Fruit fly (Drosophila melanogaster): Measurements from ENCODE around the gene Serinc.
A peak's percentile ranks its signal among the peaks of the same experiment; 100 is the strongest.

Serinc gene

DNA sequence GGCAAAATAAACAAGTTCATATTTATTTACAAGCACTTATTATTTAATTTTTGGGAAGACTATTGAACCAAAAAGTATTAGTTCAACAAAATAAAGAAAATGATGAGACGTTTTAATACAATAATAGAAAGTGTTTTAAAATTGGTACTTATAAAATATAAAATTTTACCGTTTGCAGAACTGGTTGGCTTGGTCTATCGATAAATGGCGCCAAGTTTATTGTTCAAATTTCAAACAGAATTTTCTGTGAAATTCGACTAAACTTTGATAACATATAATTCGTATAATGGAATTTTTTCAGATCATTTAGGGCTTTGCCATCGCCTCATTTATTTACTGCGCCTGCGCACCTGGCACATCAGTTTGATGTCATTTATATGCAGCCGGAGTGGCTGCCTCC lies 21.7 kb upstream of the Serinc start (continued):
- peak; percentile 67 for TF ChIP-seq CG13287 (GFP tag; IDR thresholded peaks at IDR 0.05; ENCODE audit: partially characterized antibody)
- TF ChIP-seq CG10267 (tag; optimal IDR thresholded peaks at IDR 0.05): peak; percentile 86
- 0 out of 4 replicates have a peak, but pooled peaks have one; percentile 35 for TF ChIP-seq Dll (GFP tag; IDR thresholded peaks at IDR 0.05; ENCODE audit: partially characterized antibody)
- TF ChIP-seq CG14441 (GFP tag; IDR thresholded peaks at IDR 0.05): no peak
- no peak for TF ChIP-seq Abd-B (GFP tag; optimal IDR thresholded peaks at IDR 0.05)
- peak; percentile 21 for TF ChIP-seq CG14710 (tag; optimal IDR thresholded peaks at IDR 0.05)
- no peak for TF ChIP-seq pb (GFP tag; optimal IDR thresholded peaks at IDR 0.05)
- peak; percentile 36 for TF ChIP-seq Med (GFP tag)
- TF ChIP-seq CG15269 (tag; optimal IDR thresholded peaks at IDR 0.05): no peak
- TF ChIP-seq Dfd (GFP tag; optimal IDR thresholded peaks at IDR 0.05): no peak
- no peak for TF ChIP-seq lbe (GFP tag; optimal IDR thresholded peaks at IDR 0.05)
- TF ChIP-seq pita (GFP tag; optimal IDR thresholded peaks at IDR 0.05): no peak
- no peak for TF ChIP-seq Sox102F (GFP tag; optimal IDR thresholded peaks at IDR 0.05)
- TF ChIP-seq CG15011 (GFP tag; optimal IDR thresholded peaks at IDR 0.05): no peak
- no peak for TF ChIP-seq B-H2 (GFP tag; optimal IDR thresholded peaks at IDR 0.05)
- TF ChIP-seq sens (GFP tag): peak; percentile 52
- TF ChIP-seq zen2 (GFP tag; IDR thresholded peaks at IDR 0.05; ENCODE audit: partially characterized antibody): peak; percentile 50
- TF ChIP-seq jumu (GFP tag; optimal IDR thresholded peaks at IDR 0.05): no peak
- no peak for TF ChIP-seq CG18476 (GFP tag; optimal IDR thresholded peaks at IDR 0.05)
- TF ChIP-seq stwl (tag; optimal IDR thresholded peaks at IDR 0.05): peak; percentile 98
- peak; percentile 12 for TF ChIP-seq CG11504 (tag; optimal IDR thresholded peaks at IDR 0.05)
- TF ChIP-seq ken (GFP tag; IDR thresholded peaks at IDR 0.05): no peak
- peak; percentile 86 for TF ChIP-seq Dp (GFP tag; optimal IDR thresholded peaks at IDR 0.05)
- no peak for TF ChIP-seq H2.0 (GFP tag; IDR thresholded peaks at IDR 0.05)

dm6 chr3L:16391257-16391656 lies 21.3 kb upstream of the Serinc start:
- 0 out of 4 replicates have a peak, but pooled peaks have one; percentile 41 for TF ChIP-seq chinmo (GFP tag; IDR thresholded peaks at IDR 0.05; ENCODE audit: partially characterized antibody)
- no peak for TF ChIP-seq fru (optimal IDR thresholded peaks at IDR 0.05)
- TF ChIP-seq zfh1 (GFP tag; IDR thresholded peaks at IDR 0.05): 0 out of 3 replicates have a peak, but pooled peaks have one; percentile 23
- TF ChIP-seq dysf (GFP tag; IDR thresholded peaks at IDR 0.05): 0 out of 3 replicates have a peak, but pooled peaks have one; percentile 20
- no peak for TF ChIP-seq pan (optimal IDR thresholded peaks at IDR 0.05)
- TF ChIP-seq pan (GFP tag; optimal IDR thresholded peaks at IDR 0.05 in 1 of 2, IDR thresholded peaks at IDR 0.05 in 1 of 2): peak in 1 of 2 experiments; percentile 21
- TF ChIP-seq Ets65A (GFP tag): peak; percentile 89
- TF ChIP-seq Mes4 (GFP tag; optimal IDR thresholded peaks at IDR 0.05): no peak
- TF ChIP-seq Med (GFP tag): peak; percentile 28
- no peak for TF ChIP-seq HLH4C (GFP tag; IDR thresholded peaks at IDR 0.05; ENCODE audit: partially characterized antibody)

- TF ChIP-seq CG11456 (GFP tag; IDR thresholded peaks at IDR 0.05) (0 out of 3 replicates have a peak, but pooled peaks have one; percentile 4), tna (GFP tag; IDR thresholded peaks at IDR 0.05; ENCODE audit: partially characterized antibody) (0 out of 2 replicates have a peak, but pooled peaks have one; percentile 29), lab (GFP tag; optimal IDR thresholded peaks at IDR 0.05) (peak; percentile 66), fu2 (GFP tag; optimal IDR thresholded peaks at IDR 0.05) (no peak), D19A (tag; optimal IDR thresholded peaks at IDR 0.05) (no peak), sd (tag; optimal IDR thresholded peaks at IDR 0.05) (peak; percentile 64), CG12104 (GFP tag; optimal IDR thresholded peaks at IDR 0.05) (no peak), dpn (GFP tag; optimal IDR thresholded peaks at IDR 0.05) (no peak), disco-r (GFP tag; optimal IDR thresholded peaks at IDR 0.05) (no peak), crol (GFP tag; IDR thresholded peaks at IDR 0.05) (peak; percentile 63; the same call in 1 of the 2 replicates), bab2 (GFP tag; optimal IDR thresholded peaks at IDR 0.05) (no peak), Hr78 (GFP tag; optimal IDR thresholded peaks at IDR 0.05) (peak in 1 of 2 experiments; percentile 62), CG10209 (GFP tag; optimal IDR thresholded peaks at IDR 0.05) (no peak), run (tag; optimal IDR thresholded peaks at IDR 0.05) (no peak), grn (GFP tag; optimal IDR thresholded peaks at IDR 0.05) (peak; percentile 37), sug (tag; optimal IDR thresholded peaks at IDR 0.05) (peak; percentile 28)
Measured at dm6 chr3L:16392203-16392800, 20.2 kb upstream of the Serinc start.

Measured in whole organism, embryonic.